Worm (Caenorhabditis elegans) whole organism, L3 larva: Measurements from ENCODE around the gene C55C3.1.
A peak's percentile ranks its signal among the peaks of the same experiment; 100 is the strongest.

Experiments used
- egl-5 ChIP-seq: fragments of 150-350 bp; optimal IDR thresholded peaks from 2 replicates; lab custom pipeline; 2017; ENCODE audit warnings: missing biosample characterization, missing genetic modification reagents, missing genetic modification characterization, inconsistent platforms
- elt-1 ChIP-seq: fragments of 150-350 bp; optimal IDR thresholded peaks from 2 replicates; lab custom pipeline; 2014; ENCODE audit warnings: missing biosample characterization, missing genetic modification characterization
- elt-2 ChIP-seq: sonication (generic microtip); optimal IDR thresholded peaks from 2 replicates; lab custom pipeline; 2016; ENCODE audit warnings: missing genetic modification reagents, mild to moderate bottlenecking, missing genetic modification characterization, missing compliant biosample characterization
- jun-1 ChIP-seq: fragments of 150-350 bp; optimal IDR thresholded peaks from 2 replicates; lab custom pipeline; 2014; ENCODE audit warnings: missing biosample characterization, missing genetic modification reagents, missing genetic modification characterization
- lin-39 ChIP-seq: fragments of 150-350 bp; optimal IDR thresholded peaks from 2 replicates; lab custom pipeline; 2018; ENCODE audit warnings: missing biosample characterization, missing genetic modification reagents, missing genetic modification characterization
- mml-1 ChIP-seq: fragments of 150-350 bp; sonication (generic microtip); optimal IDR thresholded peaks from 3 replicates; lab custom pipeline; 2014; ENCODE audit warnings: missing biosample characterization, missing genetic modification characterization
- nhr-25 ChIP-seq: sonication (generic microtip); optimal IDR thresholded peaks from 2 replicates; lab custom pipeline; 2017; ENCODE audit warnings: missing biosample characterization, missing genetic modification characterization
- nhr-43 ChIP-seq: sonication (generic microtip); optimal IDR thresholded peaks from 2 replicates; lab custom pipeline; 2016; ENCODE audit warnings: mild to moderate bottlenecking, missing genetic modification characterization, missing compliant biosample characterization; ENCODE audit not compliant: poor library complexity, severe bottlenecking
- nhr-67 ChIP-seq: fragments of 150-350 bp; optimal IDR thresholded peaks from 2 replicates; lab custom pipeline; 2014; ENCODE audit warnings: missing biosample characterization, missing genetic modification characterization
- nhr-76 ChIP-seq: fragments of 150-350 bp; sonication (generic microtip); optimal IDR thresholded peaks from 5 replicates; lab custom pipeline; 2014; ENCODE audit warnings: missing biosample characterization, missing genetic modification characterization
- pqm-1 ChIP-seq: fragments of 150-350 bp; optimal IDR thresholded peaks from 2 replicates; lab custom pipeline; 2017; ENCODE audit warnings: missing biosample characterization, missing genetic modification characterization, inconsistent platforms
- unc-62 ChIP-seq: fragments of 150-350 bp; sonication (generic microtip); optimal IDR thresholded peaks from 4 replicates; lab custom pipeline; 2014; ENCODE audit warnings: missing biosample characterization, missing genetic modification reagents, missing genetic modification characterization

C55C3.1 gene

ce11 chrIV:5761211-5761907, 52.5 kb downstream of the C55C3.1 start:
- TF ChIP-seq elt-1 (tag; lab: Kevin White, UChicago) (peak; percentile 68), egl-5 (tag; lab: Kevin White, UChicago) (no peak), unc-62 (GFP tag; lab: Kevin White, UChicago) (no peak), jun-1 (tag; lab: Kevin White, UChicago) (no peak)

ce11 chrIV:5762770-5763169, 53.9 kb downstream of the C55C3.1 start:
- TF ChIP-seq nhr-43 (tag; lab: Kevin White, UChicago) (peak; percentile 22), mml-1 (tag; lab: Kevin White, UChicago) (peak; percentile 6), jun-1 (tag; lab: Kevin White, UChicago) (peak; percentile 59), elt-2 (tag; lab: Kevin White, UChicago) (peak; percentile 67), pqm-1 (peak; percentile 89), nhr-76 (tag; lab: Kevin White, UChicago) (no peak), nhr-25 (tag; lab: Kevin White, UChicago) (peak; percentile 10), nhr-67 (tag; lab: Kevin White, UChicago) (no peak), lin-39 (tag; lab: Kevin White, UChicago) (no peak)
